Worm (Caenorhabditis elegans): ENCODE results near the gene F58F6.6.

DNA sequence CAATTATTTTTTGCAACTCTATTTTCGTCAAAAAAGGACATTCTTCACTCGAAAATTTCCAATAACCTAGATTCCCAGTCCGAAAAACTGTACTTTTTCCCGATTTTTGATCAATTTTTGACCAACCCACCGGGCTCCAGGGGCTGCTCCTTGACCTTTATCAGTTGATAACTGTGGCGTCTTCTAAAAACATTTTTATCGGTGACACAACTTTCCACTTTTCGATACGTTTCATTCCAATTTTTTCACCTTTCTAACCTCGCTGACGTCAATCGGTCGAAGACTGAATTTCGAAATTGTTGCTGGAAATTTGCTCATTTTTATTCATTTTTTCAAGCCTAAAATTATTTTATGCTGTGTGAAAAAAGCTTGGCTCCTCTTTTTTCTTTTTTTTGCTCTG is 48.7 kb downstream of the F58F6.6 start:
- no peak for TF ChIP-seq pha-4 (tag; optimal IDR thresholded peaks at IDR 0.05)
- no peak for TF ChIP-seq egl-27 (tag; optimal IDR thresholded peaks at IDR 0.05)
- no peak for TF ChIP-seq lin-15B (tag; optimal IDR thresholded peaks at IDR 0.05)
- no peak for TF ChIP-seq nhr-77 (tag; optimal IDR thresholded peaks at IDR 0.05)
- no peak for TF ChIP-seq zag-1 (tag; optimal IDR thresholded peaks at IDR 0.05)
- TF ChIP-seq ceh-9 (tag; optimal IDR thresholded peaks at IDR 0.05): no peak
- TF ChIP-seq ceh-16 (tag; optimal IDR thresholded peaks at IDR 0.05): no peak
- TF ChIP-seq unc-39 (tag; optimal IDR thresholded peaks at IDR 0.05): no peak
- TF ChIP-seq snpc-4 (tag; optimal IDR thresholded peaks at IDR 0.05): no peak
- TF ChIP-seq nhr-12 (tag; optimal IDR thresholded peaks at IDR 0.05): no peak
- TF ChIP-seq skn-1 (tag; optimal IDR thresholded peaks at IDR 0.05): no peak
